Worm (Caenorhabditis elegans) whole organism, young adult: ENCODE results near the gene F18A11.5.

Experiments used
- B0336.3 ChIP-seq: fragments of 200-800 bp; sonication (Bioruptor generic); IDR thresholded peaks from 2 replicates; pipeline ENCODE4 v1.3.6; 2022; ENCODE audit warnings: missing genetic modification characterization, missing compliant biosample characterization
- C17E4.6 ChIP-seq: fragments of 200-800 bp; sonication (Bioruptor generic); IDR thresholded peaks from 2 replicates; pipeline ENCODE4 v1.3.6; 2022; ENCODE audit warnings: missing genetic modification reagents, missing genetic modification characterization, missing compliant biosample characterization
- D2030.7 ChIP-seq: fragments of 200-800 bp; sonication (Bioruptor generic); IDR thresholded peaks from 2 replicates; pipeline ENCODE4 v1.3.6; 2022; ENCODE audit warnings: missing genetic modification reagents, missing genetic modification characterization, missing compliant biosample characterization
- F57A8.1 ChIP-seq: fragments of 200-800 bp; sonication (Bioruptor generic); optimal IDR thresholded peaks from 2 replicates; lab custom pipeline; 2018; ENCODE audit warnings: mild to moderate bottlenecking, missing genetic modification characterization, moderate library complexity, missing compliant biosample characterization
- Y56A3A.18 ChIP-seq: fragments of 200-800 bp; sonication (Bioruptor generic); IDR thresholded peaks from 2 replicates; pipeline ENCODE4 v1.3.6; 2022; ENCODE audit warnings: missing genetic modification reagents, missing genetic modification characterization, missing compliant biosample characterization
- Y79H2A.3 ChIP-seq: fragments of 200-800 bp; sonication (Bioruptor generic); conservative IDR thresholded peaks from 2 replicates; pipeline ENCODE4 v1.3.6; 2022; ENCODE audit warnings: missing genetic modification reagents, missing genetic modification characterization, missing compliant biosample characterization
- Y95B8A.8 ChIP-seq: fragments of 200-800 bp; sonication (Bioruptor generic); IDR thresholded peaks from 2 replicates; pipeline ENCODE4 v1.3.6; 2022; ENCODE audit warnings: missing genetic modification reagents, missing genetic modification characterization, missing compliant biosample characterization
- attf-3 ChIP-seq: fragments of 200-800 bp; sonication (Bioruptor generic); conservative IDR thresholded peaks from 2 replicates; pipeline ENCODE4 v1.3.6; 2022; ENCODE audit warnings: missing genetic modification reagents, missing genetic modification characterization, missing compliant biosample characterization
- attf-5 ChIP-seq: fragments of 200-800 bp; sonication (Bioruptor generic); optimal IDR thresholded peaks from 2 replicates; lab custom pipeline; 2018; ENCODE audit warnings: mild to moderate bottlenecking, missing genetic modification characterization, missing compliant biosample characterization
- ccch-3 ChIP-seq: fragments of 200-800 bp; sonication (Bioruptor generic); optimal IDR thresholded peaks from 2 replicates; lab custom pipeline; 2018; ENCODE audit warnings: mild to moderate bottlenecking, missing genetic modification characterization, missing compliant biosample characterization
- ceh-100 ChIP-seq: fragments of 200-800 bp; sonication (Bioruptor generic); IDR thresholded peaks from 2 replicates; pipeline ENCODE4 v1.3.6; 2022; ENCODE audit warnings: missing genetic modification reagents, missing genetic modification characterization, missing compliant biosample characterization
- ceh-27 ChIP-seq: fragments of 200-800 bp; sonication (Bioruptor generic); optimal IDR thresholded peaks from 2 replicates; lab custom pipeline; 2018; ENCODE audit warnings: mild to moderate bottlenecking, missing genetic modification characterization, moderate library complexity, missing compliant biosample characterization
- ceh-79 ChIP-seq: sonication (generic microtip); optimal IDR thresholded peaks from 2 replicates; lab custom pipeline; 2017; ENCODE audit warnings: mild to moderate bottlenecking, missing genetic modification characterization, missing compliant biosample characterization
- chd-7 ChIP-seq: sonication (generic microtip); optimal IDR thresholded peaks from 2 replicates; lab custom pipeline; 2016; ENCODE audit warnings: mild to moderate bottlenecking, missing genetic modification characterization, moderate library complexity, missing compliant biosample characterization
- dox-1 ChIP-seq: fragments of 200-800 bp; sonication (Bioruptor generic); IDR thresholded peaks from 2 replicates; pipeline ENCODE4 v1.3.6; 2022; ENCODE audit warnings: missing genetic modification reagents, missing genetic modification characterization, missing compliant biosample characterization
- dpl-1 ChIP-seq: fragments of 150-350 bp; optimal IDR thresholded peaks from 2 replicates; lab custom pipeline; 2014; ENCODE audit warnings: missing biosample characterization, missing genetic modification reagents, missing genetic modification characterization
- egl-18 ChIP-seq: fragments of 200-800 bp; sonication (Bioruptor generic); IDR thresholded peaks from 2 replicates; pipeline ENCODE4 v1.3.6; 2022; ENCODE audit warnings: missing genetic modification reagents, missing genetic modification characterization, missing compliant biosample characterization
- ets-4 ChIP-seq: fragments of 200-800 bp; sonication (Bioruptor generic); optimal IDR thresholded peaks from 2 replicates; lab custom pipeline; 2018; ENCODE audit warnings: mild to moderate bottlenecking, missing genetic modification characterization, missing compliant biosample characterization
- gei-17 ChIP-seq: fragments of 200-800 bp; sonication (Bioruptor generic); optimal IDR thresholded peaks from 2 replicates; lab custom pipeline; 2018; ENCODE audit warnings: mild to moderate bottlenecking, missing genetic modification characterization, missing compliant biosample characterization
- hsf-1 ChIP-seq: fragments of 200-800 bp; sonication (Bioruptor generic); IDR thresholded peaks from 2 replicates; pipeline ENCODE4 v1.3.6; 2022; ENCODE audit warnings: missing genetic modification reagents, missing genetic modification characterization, missing compliant biosample characterization
- let-526 ChIP-seq: fragments of 200-800 bp; sonication (Bioruptor generic); IDR thresholded peaks from 2 replicates; pipeline ENCODE4 v1.3.6; 2022; ENCODE audit warnings: missing genetic modification reagents, missing genetic modification characterization, missing compliant biosample characterization
- lin-26 ChIP-seq: fragments of 200-800 bp; sonication (Bioruptor generic); IDR thresholded peaks from 2 replicates; pipeline ENCODE4 v1.3.6; 2022; ENCODE audit warnings: missing genetic modification reagents, missing genetic modification characterization, missing compliant biosample characterization
- lir-1 ChIP-seq: fragments of 200-800 bp; sonication (Bioruptor generic); conservative IDR thresholded peaks from 2 replicates; pipeline ENCODE4 v1.3.6; 2022; ENCODE audit warnings: missing genetic modification reagents, missing genetic modification characterization, missing compliant biosample characterization
- madf-3 ChIP-seq: fragments of 200-800 bp; sonication (Bioruptor generic); IDR thresholded peaks from 2 replicates; pipeline ENCODE4 v1.3.6; 2022; ENCODE audit warnings: missing genetic modification reagents, missing genetic modification characterization, missing compliant biosample characterization
- nfya-1 ChIP-seq: sonication (generic microtip); optimal IDR thresholded peaks from 2 replicates; lab custom pipeline; 2017; ENCODE audit warnings: antibody characterized with exemption, missing compliant biosample characterization, missing genetic modification characterization, borderline replicate concordance; ENCODE audit not compliant: insufficient read depth
- nfyb-1 ChIP-seq: fragments of 200-800 bp; sonication (Bioruptor generic); IDR thresholded peaks from 2 replicates; pipeline ENCODE4 v1.3.6; 2022; ENCODE audit warnings: missing genetic modification reagents, missing genetic modification characterization, missing compliant biosample characterization
- nhr-179 ChIP-seq: sonication (generic microtip); optimal IDR thresholded peaks from 2 replicates; lab custom pipeline; 2016; ENCODE audit warnings: mild to moderate bottlenecking, missing genetic modification characterization, missing compliant biosample characterization
- nhr-80 ChIP-seq: sonication (generic microtip); optimal IDR thresholded peaks from 2 replicates; lab custom pipeline; 2016; ENCODE audit warnings: missing genetic modification characterization, missing compliant biosample characterization
- nhr-90 ChIP-seq: sonication (generic microtip); optimal IDR thresholded peaks from 2 replicates; lab custom pipeline; 2016; ENCODE audit warnings: missing genotype, mild to moderate bottlenecking, missing genetic modification characterization, missing compliant biosample characterization
- rec-8 ChIP-seq, 2 experiments: sonication (generic microtip); optimal IDR thresholded peaks; 2 replicates each; lab custom pipeline; 2016; ENCODE audit warnings: mild to moderate bottlenecking in 2 of 2, missing genetic modification characterization in 2 of 2, missing genetic modification reagents in 2 of 2, missing genotype in 2 of 2, missing biosample characterization in 1 of 2, missing compliant biosample characterization in 1 of 2, moderate library complexity in 1 of 2
- snpc-1.1 ChIP-seq: sonication (generic microtip); optimal IDR thresholded peaks from 2 replicates; lab custom pipeline; 2017; ENCODE audit warnings: missing genetic modification characterization, mild to moderate bottlenecking, missing compliant biosample characterization, antibody characterized with exemption, moderate library complexity, missing genotype, missing genetic modification reagents; ENCODE audit not compliant: insufficient read depth
- tbx-9 ChIP-seq: sonication (generic microtip); optimal IDR thresholded peaks from 2 replicates; lab custom pipeline; 2016; ENCODE audit warnings: borderline replicate concordance, missing genetic modification characterization, inconsistent platforms, missing compliant biosample characterization
- unc-62 ChIP-seq: fragments of 150-350 bp; optimal IDR thresholded peaks from 2 replicates; lab custom pipeline; 2014; ENCODE audit warnings: missing biosample characterization, missing genetic modification reagents, missing genetic modification characterization
- xnd-1 ChIP-seq: sonication (generic microtip); optimal IDR thresholded peaks from 2 replicates; lab custom pipeline; 2016; ENCODE audit warnings: missing genotype, missing genetic modification reagents, missing genetic modification characterization, missing compliant biosample characterization

Gene F18A11.5

ce11 chrII:12982830-12983229 lies 31.3 kb downstream of the F18A11.5 start:
- TF ChIP-seq egl-18 (GFP tag; lab: Robert Waterston, UW), result no peak
- no peak for TF ChIP-seq D2030.7 (GFP tag; lab: Robert Waterston, UW)
- no peak for TF ChIP-seq C17E4.6 (GFP tag; lab: Robert Waterston, UW)
- TF ChIP-seq snpc-1.1 (tag; lab: Kevin White, UChicago), result no peak
- no peak for TF ChIP-seq gei-17 (GFP tag; lab: Kevin White, UChicago)
- no peak for TF ChIP-seq Y95B8A.8 (GFP tag; lab: Robert Waterston, UW)
- TF ChIP-seq dox-1 (GFP tag; lab: Robert Waterston, UW), result no peak
- TF ChIP-seq chd-7 (tag; lab: Kevin White, UChicago), result no peak
- TF ChIP-seq ceh-27, result no peak
- no peak for TF ChIP-seq unc-62
- no peak for TF ChIP-seq Y56A3A.18 (GFP tag; lab: Robert Waterston, UW)
- no peak for TF ChIP-seq hsf-1 (GFP tag; lab: Robert Waterston, UW)
- TF ChIP-seq ceh-79 (tag; lab: Kevin White, UChicago), result no peak
- no peak for TF ChIP-seq lin-26
- TF ChIP-seq ceh-100 (GFP tag; lab: Robert Waterston, UW), result no peak
- TF ChIP-seq nhr-90 (tag; lab: Kevin White, UChicago), result no peak
- TF ChIP-seq dpl-1 (GFP tag; lab: Kevin White, UChicago), result no peak

DNA sequence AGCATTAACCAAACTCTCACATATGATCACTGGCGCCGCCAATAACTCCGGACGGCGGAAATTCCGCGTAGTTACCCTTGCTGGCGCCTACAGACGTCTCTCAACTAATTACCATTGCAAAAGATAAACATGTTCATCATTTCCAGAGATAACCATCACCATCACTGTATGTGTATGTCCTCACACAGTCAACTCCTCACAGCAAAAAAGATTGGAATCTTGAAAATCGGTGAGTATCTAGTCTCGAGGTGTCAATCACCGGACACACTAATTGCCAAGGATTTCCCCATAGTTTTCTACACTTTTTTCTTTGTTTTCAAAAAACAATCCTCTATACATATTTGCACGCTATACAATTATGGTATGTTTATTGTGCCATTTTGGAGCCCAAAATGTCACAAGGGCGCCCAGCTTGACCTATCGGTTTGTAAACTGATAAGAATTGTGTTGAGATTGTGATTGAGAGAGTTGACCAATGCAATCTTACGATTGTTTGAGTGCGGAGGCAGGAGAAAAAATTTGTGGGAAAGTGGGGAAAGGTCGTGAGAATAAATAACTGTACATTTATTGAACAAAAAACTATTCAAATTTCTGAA lies 32.0 kb downstream of the F18A11.5 start:
- TF ChIP-seq rec-8 (tag; optimal IDR thresholded peaks at IDR 0.05; lab: Kevin White, UChicago) (no peak), nhr-80 (tag; lab: Kevin White, UChicago) (peak; percentile 26), let-526 (GFP tag; lab: Robert Waterston, UW) (no peak), unc-62 (peak; percentile 80)

DNA sequence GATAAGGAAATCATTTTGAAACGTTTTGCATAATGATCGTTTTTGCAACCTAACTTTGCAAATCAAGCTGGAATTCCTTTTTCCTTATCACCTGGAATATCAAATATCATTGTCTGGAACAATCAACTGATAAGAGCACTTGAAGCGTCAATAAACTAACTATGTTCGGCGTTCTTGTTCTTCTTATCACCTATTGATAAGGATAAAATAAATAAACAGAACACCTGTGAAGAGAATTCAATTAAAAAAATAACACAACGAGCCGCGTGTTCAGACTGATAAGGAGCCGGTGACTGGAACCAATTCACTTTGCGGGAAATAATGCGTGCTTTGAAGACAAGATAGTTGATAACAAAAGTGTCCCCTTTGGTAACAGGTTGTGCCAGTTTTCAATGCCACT lies 33.9 kb downstream of the F18A11.5 start, which contains the start of gene cyd-1:
Gene cyd-1 (plus strand): TSS at position 380 of the 400 bp plus-strand sequence.
- TF ChIP-seq hsf-1 (GFP tag; lab: Robert Waterston, UW), result no peak
- TF ChIP-seq attf-3 (GFP tag; lab: Robert Waterston, UW), result no peak
- TF ChIP-seq ets-4 (GFP tag; lab: Kevin White, UChicago), result peak; percentile 61
- TF ChIP-seq ceh-100 (GFP tag; lab: Robert Waterston, UW), result no peak
- peak; percentile 51 for TF ChIP-seq dox-1 (GFP tag; lab: Robert Waterston, UW)
- TF ChIP-seq ccch-3 (GFP tag; lab: Kevin White, UChicago), result no peak
- TF ChIP-seq lir-1, result no peak
- TF ChIP-seq nhr-179 (tag; lab: Kevin White, UChicago), result no peak
- TF ChIP-seq nfya-1 (tag; lab: Kevin White, UChicago), result no peak
- TF ChIP-seq nhr-80 (tag; lab: Kevin White, UChicago), result peak; percentile 82
- no peak for TF ChIP-seq tbx-9 (tag; lab: Kevin White, UChicago)
- TF ChIP-seq F57A8.1 (GFP tag; lab: Kevin White, UChicago), result no peak
- no peak for TF ChIP-seq B0336.3
- peak; percentile 38 for TF ChIP-seq unc-62

- TF ChIP-seq attf-5, result no peak
- TF ChIP-seq nfyb-1, result no peak
- no peak for TF ChIP-seq tbx-9 (tag; lab: Kevin White, UChicago)
- TF ChIP-seq ets-4 (GFP tag; lab: Kevin White, UChicago), result no peak
- TF ChIP-seq nhr-90 (tag; lab: Kevin White, UChicago), result no peak
- no peak for TF ChIP-seq nhr-179 (tag; lab: Kevin White, UChicago)
- no peak for TF ChIP-seq madf-3
- TF ChIP-seq Y79H2A.3 (GFP tag; lab: Robert Waterston, UW), result no peak
- TF ChIP-seq xnd-1 (tag; lab: Kevin White, UChicago), result no peak
- TF ChIP-seq unc-62, result no peak
Measured at ce11 chrII:12978658-12979057, 35.4 kb downstream of the F18A11.5 start.
